Worm (Caenorhabditis elegans) whole organism, L4 larva: ENCODE results near the gene F13B12.6.

Experiments used
- nhr-76 ChIP-seq: fragments of 150-350 bp; optimal IDR thresholded peaks from 2 replicates; lab custom pipeline; 2014; ENCODE audit warnings: missing biosample characterization, missing genetic modification characterization
- pqm-1 ChIP-seq: sonication (generic microtip); optimal IDR thresholded peaks from 2 replicates; lab custom pipeline; 2017; ENCODE audit warnings: missing biosample characterization, missing genetic modification characterization
- spr-3 ChIP-seq: fragments of 200-800 bp; sonication (Bioruptor generic); optimal IDR thresholded peaks from 2 replicates; lab custom pipeline; 2018; ENCODE audit warnings: mild to moderate bottlenecking, missing genetic modification characterization, missing compliant biosample characterization
- unc-62 ChIP-seq, 3 experiments: fragments of 150-350 bp in 1 of 3; sonication (generic microtip); optimal IDR thresholded peaks in 2 of 3; peaks in 1 of 3; 1 replicate in 1 of 3; 2 replicates in 2 of 3; lab custom pipeline; 2014 to 2017; ENCODE audit warnings: missing biosample characterization in 3 of 3, missing genetic modification characterization in 3 of 3, missing genetic modification reagents in 3 of 3, missing genotype in 1 of 3
- zag-1 ChIP-seq: fragments of 150-350 bp; optimal IDR thresholded peaks from 2 replicates; lab custom pipeline; 2014; ENCODE audit warnings: missing biosample characterization, missing genetic modification characterization

- TF ChIP-seq spr-3 (GFP tag; lab: Kevin White, UChicago) (no peak), nhr-76 (no peak), pqm-1 (tag; lab: Kevin White, UChicago) (no peak), unc-62 (GFP tag; optimal IDR thresholded peaks at IDR 0.05 in 1 of 2; lab: Kevin White, UChicago) (no peak), unc-62 (tag; optimal IDR thresholded peaks at IDR 0.05; lab: Kevin White, UChicago) (no peak), zag-1 (tag; lab: Kevin White, UChicago) (no peak)
Measured at ce11 chrIV:10409377-10409776, 8.3 kb downstream of the F13B12.6 start, which contains the start of gene rfk-1.
